Fruit fly (Drosophila melanogaster) whole organism, pupa: ENCODE measurements around the gene CG33688.

Experiments used
- CG10348 ChIP-seq: fragments of 200-800 bp; sonication (Bioruptor generic); IDR thresholded peaks from 2 replicates; pipeline ENCODE4 v1.3.6; 2022; ENCODE audit warnings: missing biosample characterization, missing genetic modification characterization
- CG12605 ChIP-seq: fragments of 200-800 bp; sonication (Bioruptor generic); IDR thresholded peaks from 2 replicates; pipeline ENCODE4 v1.3.6; 2022; ENCODE audit warnings: missing biosample characterization, missing genetic modification characterization
- CG13204 ChIP-seq: fragments of 200-800 bp; sonication (Bioruptor generic); optimal IDR thresholded peaks from 2 replicates; lab custom pipeline; 2018; ENCODE audit warnings: missing biosample characterization, mild to moderate bottlenecking, missing genetic modification characterization, moderate library complexity
- CG14655 ChIP-seq: fragments of 200-800 bp; sonication (Bioruptor generic); optimal IDR thresholded peaks from 3 replicates; lab custom pipeline; 2017; ENCODE audit warnings: mild to moderate bottlenecking, missing biosample characterization, missing genetic modification reagents, missing genetic modification characterization
- CG15710 ChIP-seq: fragments of 200-800 bp; sonication (Bioruptor generic); optimal IDR thresholded peaks from 2 replicates; lab custom pipeline; 2018; ENCODE audit warnings: missing biosample characterization, mild to moderate bottlenecking, missing genetic modification characterization, moderate library complexity
- CG8159 ChIP-seq: fragments of 200-800 bp; sonication (Bioruptor generic); optimal IDR thresholded peaks from 3 replicates; lab custom pipeline; 2018; ENCODE audit warnings: missing biosample characterization, mild to moderate bottlenecking, missing genetic modification characterization, moderate library complexity
- CG9948 ChIP-seq: fragments of 200-800 bp; sonication (Bioruptor generic); optimal IDR thresholded peaks from 2 replicates; lab custom pipeline; 2018; ENCODE audit warnings: missing biosample characterization, mild to moderate bottlenecking, missing genetic modification characterization, moderate library complexity
- EcR ChIP-seq: fragments of 200-800 bp; sonication (Bioruptor generic); optimal IDR thresholded peaks from 3 replicates; lab custom pipeline; 2019; ENCODE audit warnings: missing biosample characterization, missing genetic modification characterization, mild to moderate bottlenecking, moderate library complexity, missing genetic modification reagents
- Ets98B ChIP-seq: fragments of 200-800 bp; sonication (Bioruptor generic); IDR thresholded peaks from 2 replicates; pipeline ENCODE4 v1.3.6; 2022; ENCODE audit warnings: missing biosample characterization, missing genetic modification characterization
- Pif1B ChIP-seq: fragments of 200-800 bp; sonication (Bioruptor generic); optimal IDR thresholded peaks from 3 replicates; lab custom pipeline; 2016; ENCODE audit warnings: missing biosample characterization, missing genetic modification characterization
- gl ChIP-seq: fragments of 200-800 bp; sonication (Bioruptor generic); optimal IDR thresholded peaks from 2 replicates; lab custom pipeline; 2018; ENCODE audit warnings: missing biosample characterization, mild to moderate bottlenecking, missing genetic modification characterization
- rn ChIP-seq: fragments of 200-800 bp; sonication (Bioruptor generic); IDR thresholded peaks from 2 replicates; pipeline ENCODE4 v1.3.6; 2022; ENCODE audit warnings: missing biosample characterization, missing genetic modification characterization

- TF ChIP-seq CG9948 (tag; lab: Kevin White, UChicago) (no peak), Pif1B (no peak), CG14655 (GFP tag; lab: Kevin White, UChicago) (no peak), Ets98B (GFP tag; lab: Robert Waterston, UW) (no peak), EcR (GFP tag; lab: Kevin White, UChicago) (no peak), CG12605 (GFP tag; lab: Robert Waterston, UW) (no peak), CG8159 (tag; lab: Kevin White, UChicago) (no peak), gl (tag; lab: Kevin White, UChicago) (no peak), CG10348 (no peak), rn (no peak), CG15710 (tag; lab: Kevin White, UChicago) (no peak), CG13204 (GFP tag; lab: Kevin White, UChicago) (no peak)
These were observed 33.5 kb upstream of the CG33688 start for dm6 chr3L:16165356-16166168.
